Fruit fly (Drosophila melanogaster): ENCODE data around the gene Rpt2.

Gene Rpt2

DNA sequence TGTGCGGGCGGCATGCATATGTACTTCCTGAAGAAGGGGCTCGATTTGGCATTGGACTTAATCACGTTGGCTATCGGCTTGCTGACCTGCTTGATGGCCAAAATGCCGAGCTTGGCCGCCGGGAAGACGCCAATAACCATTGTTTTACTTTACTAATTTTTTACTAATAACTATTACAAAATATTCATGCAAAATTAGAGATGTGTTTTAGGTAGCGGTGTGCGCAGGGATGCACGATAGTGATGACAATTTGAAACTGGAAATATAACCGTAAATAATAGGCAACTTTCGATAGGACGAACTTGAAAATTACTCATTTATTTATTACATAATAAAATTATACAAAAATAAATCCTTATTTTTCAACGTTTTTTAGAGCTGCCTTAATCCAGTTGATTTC, 3.9 kb downstream of the Rpt2 start, which contains the start of gene CG13601 (continued):
- TF ChIP-seq Hand (GFP tag; optimal IDR thresholded peaks at IDR 0.05) (no peak), pita (GFP tag; optimal IDR thresholded peaks at IDR 0.05) (no peak), Hey (tag; optimal IDR thresholded peaks at IDR 0.05) (peak; percentile 24), CG6254 (GFP tag; optimal IDR thresholded peaks at IDR 0.05) (no peak), vvl (GFP tag; IDR thresholded peaks at IDR 0.05) (peak; percentile 37; the same call in 1 of the 2 replicates), CG30403 (GFP tag; optimal IDR thresholded peaks at IDR 0.05) (peak; percentile 49), CG3838 (GFP tag; optimal IDR thresholded peaks at IDR 0.05) (no peak), CG4730 (GFP tag; IDR thresholded peaks at IDR 0.05) (peak; percentile 27; the same call in 1 of the 2 replicates), BtbVII (GFP tag; optimal IDR thresholded peaks at IDR 0.05) (no peak), CG2129 (GFP tag; IDR thresholded peaks at IDR 0.05; ENCODE audit: partially characterized antibody) (peak; percentile 32; the same call in 1 of the 2 replicates), Eip74EF (GFP tag; optimal IDR thresholded peaks at IDR 0.05) (peak in 1 of 2 experiments; percentile 25), CkIIα-i1 (GFP tag; IDR thresholded peaks at IDR 0.05) (no peak), gsb-n (tag; optimal IDR thresholded peaks at IDR 0.05) (peak; percentile 10), ttk (GFP tag; IDR thresholded peaks at IDR 0.05) (peak; percentile 38; the same call in 1 of the 2 replicates), CG14050 (GFP tag; IDR thresholded peaks at IDR 0.05) (no peak), CG1647 (GFP tag; optimal IDR thresholded peaks at IDR 0.05) (peak; percentile 21), CG1603 (tag; optimal IDR thresholded peaks at IDR 0.05) (peak; percentile 59), HmgZ (tag; optimal IDR thresholded peaks at IDR 0.05) (peak; percentile 9), MESR4 (GFP tag; optimal IDR thresholded peaks at IDR 0.05) (peak; percentile 81), otp (GFP tag; IDR thresholded peaks at IDR 0.05) (peak; percentile 39; the same call in 1 of the 3 replicates), Rfx (GFP tag; IDR thresholded peaks at IDR 0.05) (peak; percentile 75), CG14710 (tag; optimal IDR thresholded peaks at IDR 0.05) (peak; percentile 37), Aef1 (GFP tag; IDR thresholded peaks at IDR 0.05) (0 out of 3 replicates have a peak, but pooled peaks have one; percentile 42), tgo (GFP tag; IDR thresholded peaks at IDR 0.05) (no peak), dati (GFP tag; IDR thresholded peaks at IDR 0.05) (no peak), CG6175 (GFP tag; IDR thresholded peaks at IDR 0.05) (no peak), Nf-YC (tag; optimal IDR thresholded peaks at IDR 0.05) (peak; percentile 24), amos (GFP tag; IDR thresholded peaks at IDR 0.05; ENCODE audit: partially characterized antibody) (peak; percentile 80), yki (optimal IDR thresholded peaks at IDR 0.05) (no peak), Dek (tag; optimal IDR thresholded peaks at IDR 0.05) (peak; percentile 18), Ets65A (GFP tag) (peak; percentile 72), bcd (GFP tag; optimal IDR thresholded peaks at IDR 0.05) (no peak), Hmx (GFP tag; optimal IDR thresholded peaks at IDR 0.05) (no peak), pan (optimal IDR thresholded peaks at IDR 0.05) (no peak), pan (GFP tag; optimal IDR thresholded peaks at IDR 0.05 in 1 of 2, IDR thresholded peaks at IDR 0.05 in 1 of 2) (peak in 1 of 2 experiments; percentile 35), Side (GFP tag; optimal IDR thresholded peaks at IDR 0.05) (no peak), ssp (GFP tag; IDR thresholded peaks at IDR 0.05) (no peak), sim (GFP tag; IDR thresholded peaks at IDR 0.05) (no peak), CG43689 (GFP tag; IDR thresholded peaks at IDR 0.05) (no peak), Stat92E (GFP tag; optimal IDR thresholded peaks at IDR 0.05) (no peak), CG7271 (tag; optimal IDR thresholded peaks at IDR 0.05) (no peak), CG14441 (GFP tag; IDR thresholded peaks at IDR 0.05) (no peak), CG17361 (GFP tag; IDR thresholded peaks at IDR 0.05) (no peak), CG10147 (GFP tag; optimal IDR thresholded peaks at IDR 0.05) (no peak), bigmax (GFP tag; optimal IDR thresholded peaks at IDR 0.05) (peak; percentile 22), grau (tag; optimal IDR thresholded peaks at IDR 0.05) (peak; percentile 71), CG16813 (GFP tag; IDR thresholded peaks at IDR 0.05; ENCODE audit: partially characterized antibody) (peak; percentile 79), prd (optimal IDR thresholded peaks at IDR 0.05) (no peak), prd (GFP tag; IDR thresholded peaks at IDR 0.05) (peak; percentile 31; the same call in 1 of the 3 replicates), BEAF-32 (GFP tag; optimal IDR thresholded peaks at IDR 0.05) (peak; percentile 82), rib (GFP tag; IDR thresholded peaks at IDR 0.05) (no peak), CG10654 (GFP tag; optimal IDR thresholded peaks at IDR 0.05) (no peak)

All from whole organism, embryonic.